Worm (Caenorhabditis elegans) whole organism, L4 larva: ENCODE results near the gene srf-3.

ENCODE experiments used
- F10B5.3 ChIP-seq: sonication (generic microtip); optimal IDR thresholded peaks from 2 replicates; lab custom pipeline; 2016; ENCODE audit warnings: mild to moderate bottlenecking, missing genetic modification characterization, missing compliant biosample characterization
- F26F4.8 ChIP-seq: fragments of 200-800 bp; sonication (Bioruptor generic); conservative IDR thresholded peaks from 2 replicates; pipeline ENCODE4 v1.3.6; 2022; ENCODE audit warnings: missing genetic modification characterization, missing compliant biosample characterization
- ZK337.2 ChIP-seq: fragments of 200-800 bp; sonication (Bioruptor generic); IDR thresholded peaks from 2 replicates; pipeline ENCODE4 v1.3.6; 2022; ENCODE audit warnings: missing genetic modification reagents, missing genetic modification characterization, missing compliant biosample characterization
- ZK546.5 ChIP-seq, 2 experiments: sonication (generic microtip); optimal IDR thresholded peaks; 2 replicates each; lab custom pipeline; 2017; ENCODE audit warnings: missing biosample characterization in 2 of 2, missing genetic modification characterization in 2 of 2
- aha-1 ChIP-seq: fragments of 150-350 bp; peaks from one replicate; lab custom pipeline; 2014; ENCODE audit warnings: missing biosample characterization, missing genetic modification characterization
- attf-4 ChIP-seq: sonication (generic microtip); optimal IDR thresholded peaks from 3 replicates; lab custom pipeline; 2017; ENCODE audit warnings: missing biosample characterization, missing genetic modification characterization
- ceh-44 ChIP-seq: fragments of 200-800 bp; sonication (Bioruptor generic); IDR thresholded peaks from 2 replicates; pipeline ENCODE4 v1.3.6; 2022; ENCODE audit warnings: missing genetic modification reagents, missing genetic modification characterization, missing compliant biosample characterization
- cey-2 ChIP-seq: sonication (generic microtip); optimal IDR thresholded peaks from 3 replicates; lab custom pipeline; 2017; ENCODE audit warnings: missing genetic modification characterization, mild to moderate bottlenecking, missing compliant biosample characterization, antibody characterized with exemption, borderline replicate concordance; ENCODE audit not compliant: insufficient read depth
- ctbp-1 ChIP-seq: fragments of 200-800 bp; sonication (Bioruptor generic); IDR thresholded peaks from 2 replicates; pipeline ENCODE4 v1.3.6; 2022; ENCODE audit warnings: missing genetic modification reagents, missing genetic modification characterization, missing compliant biosample characterization
- daf-12 ChIP-seq: fragments of 150-350 bp; optimal IDR thresholded peaks from 2 replicates; lab custom pipeline; 2014; ENCODE audit warnings: missing biosample characterization, missing genetic modification reagents, missing genetic modification characterization
- daf-16 ChIP-seq, 3 experiments: sonication (generic microtip); optimal IDR thresholded peaks; 2 replicates each; lab custom pipeline; 2016 to 2017; ENCODE audit warnings: missing genetic modification characterization in 3 of 3, missing genetic modification reagents in 3 of 3, mild to moderate bottlenecking in 2 of 3, missing compliant biosample characterization in 2 of 3, missing biosample characterization in 1 of 3, moderate library complexity in 1 of 3
- daf-19 ChIP-seq: fragments of 200-800 bp; sonication (Bioruptor generic); conservative IDR thresholded peaks from 2 replicates; pipeline ENCODE4 v1.3.6; 2022; ENCODE audit warnings: missing genetic modification characterization, missing compliant biosample characterization
- dmd-6 ChIP-seq: fragments of 200-800 bp; sonication (Bioruptor generic); IDR thresholded peaks from 2 replicates; pipeline ENCODE4 v1.3.6; 2022; ENCODE audit warnings: missing genetic modification reagents, missing genetic modification characterization, missing compliant biosample characterization
- dve-1 ChIP-seq: sonication (generic microtip); optimal IDR thresholded peaks from 2 replicates; lab custom pipeline; 2017; ENCODE audit warnings: antibody characterized with exemption, mild to moderate bottlenecking, missing genetic modification characterization, missing compliant biosample characterization; ENCODE audit not compliant: insufficient read depth
- egl-27 ChIP-seq: sonication (generic microtip); optimal IDR thresholded peaks from 3 replicates; lab custom pipeline; 2017; ENCODE audit warnings: missing biosample characterization, missing genetic modification reagents, missing genetic modification characterization
- egl-43 ChIP-seq: fragments of 200-800 bp; sonication (Bioruptor generic); IDR thresholded peaks from 2 replicates; pipeline ENCODE4 v1.3.6; 2022; ENCODE audit warnings: missing genetic modification reagents, missing genetic modification characterization, missing compliant biosample characterization
- hlh-11 ChIP-seq: fragments of 200-800 bp; sonication (Bioruptor generic); optimal IDR thresholded peaks from 2 replicates; lab custom pipeline; 2018; ENCODE audit warnings: mild to moderate bottlenecking, missing genetic modification characterization, missing compliant biosample characterization
- jun-1 ChIP-seq: fragments of 150-350 bp; optimal IDR thresholded peaks from 2 replicates; lab custom pipeline; 2014; ENCODE audit warnings: missing biosample characterization, missing genetic modification reagents, missing genetic modification characterization
- lin-39 ChIP-seq: fragments of 150-350 bp; optimal IDR thresholded peaks from 2 replicates; lab custom pipeline; 2014; ENCODE audit warnings: missing biosample characterization, missing genetic modification reagents, missing genetic modification characterization
- madf-5 ChIP-seq, 2 experiments: fragments of 200-800 bp; sonication (Bioruptor generic); IDR thresholded peaks; 2 replicates each; pipeline ENCODE4 v1.3.6; 2022; ENCODE audit warnings: missing compliant biosample characterization in 2 of 2, missing genetic modification characterization in 2 of 2
- madf-9 ChIP-seq: fragments of 200-800 bp; sonication (Bioruptor generic); conservative IDR thresholded peaks from 2 replicates; pipeline ENCODE4 v1.3.6; 2022; ENCODE audit warnings: missing genetic modification reagents, missing genetic modification characterization, missing compliant biosample characterization
- mdl-1 ChIP-seq, 2 experiments: fragments of 150-350 bp in 1 of 2; sonication (generic microtip) in 1 of 2; optimal IDR thresholded peaks; 2 replicates each; lab custom pipeline; 2014 to 2017; ENCODE audit warnings: missing biosample characterization in 2 of 2, missing genetic modification characterization in 2 of 2
- mxl-2 ChIP-seq: fragments of 200-800 bp; sonication (Bioruptor generic); conservative IDR thresholded peaks from 2 replicates; pipeline ENCODE4 v1.3.6; 2022; ENCODE audit warnings: missing genetic modification reagents, missing genetic modification characterization, missing compliant biosample characterization
- nhr-28 ChIP-seq: fragments of 150-350 bp; optimal IDR thresholded peaks from 2 replicates; lab custom pipeline; 2014; ENCODE audit warnings: missing biosample characterization, missing genetic modification characterization
- nhr-48 ChIP-seq: sonication (generic microtip); optimal IDR thresholded peaks from 2 replicates; lab custom pipeline; 2016; ENCODE audit warnings: mild to moderate bottlenecking, missing genetic modification characterization, missing compliant biosample characterization
- php-3 ChIP-seq: fragments of 200-800 bp; sonication (Bioruptor generic); IDR thresholded peaks from 2 replicates; pipeline ENCODE4 v1.3.6; 2022; ENCODE audit warnings: missing genetic modification reagents, missing genetic modification characterization, missing compliant biosample characterization
- pqm-1 ChIP-seq: sonication (generic microtip); optimal IDR thresholded peaks from 2 replicates; lab custom pipeline; 2017; ENCODE audit warnings: missing biosample characterization, missing genetic modification characterization
- skn-1 ChIP-seq: fragments of 150-350 bp; optimal IDR thresholded peaks from 2 replicates; lab custom pipeline; 2014; ENCODE audit warnings: missing biosample characterization, missing genetic modification characterization
- snpc-1.2 ChIP-seq: fragments of 200-800 bp; sonication (Bioruptor generic); IDR thresholded peaks from 2 replicates; pipeline ENCODE4 v1.3.6; 2022; ENCODE audit warnings: missing genetic modification reagents, missing genetic modification characterization, missing compliant biosample characterization
- spr-1 ChIP-seq: sonication (generic microtip); optimal IDR thresholded peaks from 2 replicates; lab custom pipeline; 2016; ENCODE audit warnings: mild to moderate bottlenecking, missing genetic modification characterization, missing compliant biosample characterization
- tra-1 ChIP-seq: fragments of 200-800 bp; sonication (Bioruptor generic); IDR thresholded peaks from 2 replicates; pipeline ENCODE4 v1.3.6; 2022; ENCODE audit warnings: missing genetic modification reagents, missing genetic modification characterization, missing compliant biosample characterization
- unc-62 ChIP-seq, 3 experiments: fragments of 150-350 bp in 1 of 3; sonication (generic microtip); optimal IDR thresholded peaks in 2 of 3; peaks in 1 of 3; 1 replicate in 1 of 3; 2 replicates in 2 of 3; lab custom pipeline; 2014 to 2017; ENCODE audit warnings: missing biosample characterization in 3 of 3, missing genetic modification characterization in 3 of 3, missing genetic modification reagents in 3 of 3, missing genotype in 1 of 3
- zip-11 ChIP-seq: fragments of 200-800 bp; sonication (Bioruptor generic); IDR thresholded peaks from 2 replicates; pipeline ENCODE4 v1.3.6; 2022; ENCODE audit warnings: missing genetic modification characterization, missing compliant biosample characterization
- ztf-11 ChIP-seq: fragments of 150-350 bp; optimal IDR thresholded peaks from 2 replicates; lab custom pipeline; 2014; ENCODE audit warnings: missing biosample characterization, missing genetic modification characterization

The srf-3 gene

DNA sequence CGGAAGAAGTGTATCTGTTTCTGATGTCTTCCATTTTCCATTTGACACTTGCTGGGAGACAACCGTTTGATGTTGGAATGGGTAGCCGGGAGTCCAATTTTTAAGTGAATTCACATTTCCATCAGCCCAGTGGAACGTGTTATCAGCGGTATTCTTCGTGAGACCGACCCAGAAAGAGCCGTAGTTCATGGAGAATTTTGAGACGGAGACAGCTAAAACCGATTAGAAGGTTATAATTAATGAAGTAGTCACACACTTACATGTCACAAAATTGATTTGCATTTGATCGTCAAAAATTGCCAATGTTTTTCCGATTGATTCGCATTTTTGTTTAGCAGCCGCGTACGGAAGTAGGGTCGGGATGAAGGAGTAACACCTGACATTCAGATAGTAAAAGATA lies 20.1 kb downstream of the srf-3 start:
- TF ChIP-seq lin-39 (no peak), nhr-48 (tag; lab: Kevin White, UChicago) (peak; percentile 4), madf-9 (GFP tag; lab: Robert Waterston, UW) (no peak), hlh-11 (tag; lab: Kevin White, UChicago) (peak; percentile 44), dmd-6 (GFP tag; lab: Robert Waterston, UW) (peak; percentile 71; the same call in 1 of the 2 replicates), pqm-1 (tag; lab: Kevin White, UChicago) (peak; percentile 73), tra-1 (GFP tag; lab: Robert Waterston, UW) (no peak), jun-1 (no peak), ZK546.5 (tag; optimal IDR thresholded peaks at IDR 0.05; lab: Kevin White, UChicago) (no peak), nhr-28 (peak; percentile 11)

DNA sequence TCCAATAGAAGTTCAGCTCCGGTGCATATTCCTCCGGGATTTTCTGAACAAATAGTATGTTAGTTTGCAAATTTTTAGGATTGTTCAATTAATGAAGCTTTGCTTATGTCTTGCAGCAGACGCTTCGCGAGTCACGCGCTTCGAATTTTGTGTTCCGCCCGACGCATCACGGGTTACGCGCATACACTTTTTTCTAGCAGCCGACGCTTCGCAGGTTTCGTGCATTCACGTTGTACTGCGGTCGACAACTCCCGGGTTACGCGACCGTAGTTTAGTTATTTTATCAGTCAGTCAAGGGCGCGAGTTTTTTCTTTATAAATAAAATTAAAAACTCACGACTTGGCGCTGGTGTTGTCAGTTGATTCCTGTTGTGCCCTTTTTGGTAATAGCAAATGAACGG lies 20.5 kb downstream of the srf-3 start:
- no peak for TF ChIP-seq ctbp-1 (GFP tag; lab: Robert Waterston, UW)
- no peak for TF ChIP-seq spr-1 (tag; lab: Kevin White, UChicago)
- TF ChIP-seq jun-1 = no peak
- no peak for TF ChIP-seq ztf-11 (tag; lab: Kevin White, UChicago)
- TF ChIP-seq madf-5 (GFP tag; IDR thresholded peaks at IDR 0.05; lab: Robert Waterston, UW) = no peak
- TF ChIP-seq mxl-2 (GFP tag; lab: Robert Waterston, UW) = no peak
- no peak for TF ChIP-seq ZK546.5 (tag; optimal IDR thresholded peaks at IDR 0.05; lab: Kevin White, UChicago)
- no peak for TF ChIP-seq snpc-1.2 (GFP tag; lab: Robert Waterston, UW)
- TF ChIP-seq F10B5.3 (tag; lab: Kevin White, UChicago) = no peak
- TF ChIP-seq attf-4 (tag; lab: Kevin White, UChicago) = no peak
- no peak for TF ChIP-seq egl-43 (GFP tag; lab: Robert Waterston, UW)
- TF ChIP-seq ceh-44 (GFP tag; lab: Robert Waterston, UW) = no peak
- no peak for TF ChIP-seq F26F4.8 (GFP tag; lab: Robert Waterston, UW)
- no peak for TF ChIP-seq unc-62 (GFP tag; optimal IDR thresholded peaks at IDR 0.05 in 1 of 2; lab: Kevin White, UChicago)
- TF ChIP-seq unc-62 (tag; optimal IDR thresholded peaks at IDR 0.05; lab: Kevin White, UChicago) = no peak
- TF ChIP-seq ZK337.2 = no peak
- no peak for TF ChIP-seq daf-19 (GFP tag; lab: Robert Waterston, UW)
- no peak for TF ChIP-seq egl-27 (tag; lab: Kevin White, UChicago)
- no peak for TF ChIP-seq zip-11

DNA sequence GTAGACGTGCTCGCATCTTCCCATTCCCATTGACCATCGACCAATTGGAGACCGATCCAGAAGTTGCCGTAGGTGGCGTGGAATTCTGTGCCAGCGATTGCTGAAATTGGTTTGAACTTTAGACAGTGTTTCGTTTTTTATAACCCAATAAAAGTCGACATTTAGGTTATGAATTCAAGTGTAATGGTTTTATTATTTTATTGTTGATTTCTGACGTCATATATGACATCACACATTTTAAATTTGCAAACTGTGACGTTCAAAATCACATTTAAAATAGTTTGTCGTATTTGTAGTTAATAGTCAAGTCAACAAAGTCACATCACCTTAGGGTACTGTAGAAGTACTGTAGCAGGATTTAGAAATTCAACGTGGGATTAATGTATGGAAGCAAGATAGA lies 21.0 kb downstream of the srf-3 start:
- TF ChIP-seq skn-1 (tag; lab: Kevin White, UChicago) = no peak
- TF ChIP-seq dmd-6 (GFP tag; lab: Robert Waterston, UW) = peak; percentile 21; the same call in 1 of the 2 replicates
- TF ChIP-seq php-3 (GFP tag; lab: Robert Waterston, UW) = peak; percentile 70
- no peak for TF ChIP-seq mdl-1 (tag; optimal IDR thresholded peaks at IDR 0.05; lab: Kevin White, UChicago)
- TF ChIP-seq nhr-28 = peak; percentile 8
- no peak for TF ChIP-seq madf-5 (GFP tag; IDR thresholded peaks at IDR 0.05; lab: Robert Waterston, UW)

DNA sequence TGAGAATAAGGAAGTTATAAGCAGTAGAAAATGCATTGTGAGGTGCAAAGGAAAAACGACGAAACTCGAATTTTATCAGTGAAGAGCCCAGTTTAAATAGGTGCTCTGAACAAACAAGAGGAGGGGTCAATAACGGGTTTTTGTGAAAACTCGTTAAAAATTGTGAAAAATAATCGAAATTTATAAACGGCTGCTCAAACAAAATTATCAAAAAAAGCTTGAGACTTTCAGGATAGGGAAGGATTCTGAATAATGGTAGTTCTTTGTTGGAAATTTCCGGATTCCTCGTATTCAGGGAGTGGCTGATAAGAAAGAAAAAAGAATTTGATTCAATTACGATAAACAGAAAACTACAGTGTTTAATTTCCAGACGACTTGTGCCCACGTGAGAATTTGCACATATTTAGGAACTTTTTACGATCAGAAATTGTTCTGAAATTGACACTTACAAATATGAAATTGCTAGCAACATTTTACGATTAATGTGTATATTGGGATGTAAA lies 22.2 kb downstream of the srf-3 start, which contains the start of gene clec-187:
TSS of gene clec-187 (minus strand) at position 51 of the 503 bp plus-strand sequence.
- TF ChIP-seq daf-12 (tag; lab: Kevin White, UChicago) = no peak
- TF ChIP-seq aha-1 (tag; lab: Kevin White, UChicago) = peak; percentile 58
- TF ChIP-seq daf-16 (GFP tag; optimal IDR thresholded peaks at IDR 0.05; lab: Kevin White, UChicago) = no peak
- peak; percentile 46 for TF ChIP-seq daf-16 (tag; optimal IDR thresholded peaks at IDR 0.05; lab: Kevin White, UChicago)
- TF ChIP-seq cey-2 (tag; lab: Kevin White, UChicago) = no peak
- peak; percentile 5 for TF ChIP-seq dve-1 (tag; lab: Kevin White, UChicago)
